Fruit fly (Drosophila melanogaster) S2 (cell line): ENCODE measurements around the gene CG14613.

Experiments used
- CG8478 ChIP-seq: fragments of >200 bp; optimal IDR thresholded peaks from 2 replicates; lab custom pipeline; 2018
- CTCF ChIP-seq, 2 experiments: fragments of >200 bp; optimal IDR thresholded peaks; 2 replicates each; lab custom pipeline; 2018

- TF ChIP-seq CG8478 (lab: Kevin White, UChicago) (no peak), CTCF (optimal IDR thresholded peaks at IDR 0.05; lab: Kevin White, UChicago) (no peak)
These were observed 1.7 kb upstream of the CG14613 start, which contains the start of gene CG14618 for dm6 chrX:22473520-22473919.
